Fruit fly (Drosophila melanogaster): ENCODE results near the gene CG14191.

Gene CG14191

dm6 chrX:19096179-19096578 lies 14.7 kb downstream of the CG14191 start:
- TF ChIP-seq Hr38 (GFP tag; optimal IDR thresholded peaks at IDR 0.05): no peak

dm6 chrX:19106842-19107557 lies 25.5 kb downstream of the CG14191 start:
- no peak for TF ChIP-seq ss (GFP tag; optimal IDR thresholded peaks at IDR 0.05)
- TF ChIP-seq CG6854 (GFP tag; optimal IDR thresholded peaks at IDR 0.05): no peak
- no peak for TF ChIP-seq CG8319 (GFP tag; optimal IDR thresholded peaks at IDR 0.05)
- no peak for TF ChIP-seq Blimp-1 (GFP tag; optimal IDR thresholded peaks at IDR 0.05)
- peak; percentile 44 for TF ChIP-seq CG15336 (GFP tag; IDR thresholded peaks at IDR 0.05)
- peak; percentile 27 for TF ChIP-seq OdsH (GFP tag; optimal IDR thresholded peaks at IDR 0.05)
- no peak for TF ChIP-seq CG7368 (GFP tag; optimal IDR thresholded peaks at IDR 0.05)
- peak; percentile 17 for TF ChIP-seq Ets96B (tag; optimal IDR thresholded peaks at IDR 0.05)
- peak; percentile 45; the same call in 1 of the 3 replicates for TF ChIP-seq eg (GFP tag; IDR thresholded peaks at IDR 0.05)
- TF ChIP-seq CG3919 (GFP tag; optimal IDR thresholded peaks at IDR 0.05): peak; percentile 23
- TF ChIP-seq salr (GFP tag; optimal IDR thresholded peaks at IDR 0.05): peak in 1 of 2 experiments; percentile 14
- TF ChIP-seq Sox102F (GFP tag; optimal IDR thresholded peaks at IDR 0.05): no peak
- no peak for TF ChIP-seq CG6792 (GFP tag; optimal IDR thresholded peaks at IDR 0.05)
- TF ChIP-seq Hr4 (GFP tag; optimal IDR thresholded peaks at IDR 0.05): peak; percentile 4
- no peak for TF ChIP-seq Eip75B (GFP tag; optimal IDR thresholded peaks at IDR 0.05)
- TF ChIP-seq topi (GFP tag; optimal IDR thresholded peaks at IDR 0.05): no peak
- TF ChIP-seq CG10669 (GFP tag; optimal IDR thresholded peaks at IDR 0.05): peak; percentile 16
- no peak for TF ChIP-seq Ets21C (GFP tag; optimal IDR thresholded peaks at IDR 0.05)
- peak; percentile 73 for TF ChIP-seq CG32006 (GFP tag; optimal IDR thresholded peaks at IDR 0.05)
- no peak for TF ChIP-seq dac (GFP tag; optimal IDR thresholded peaks at IDR 0.05)
- TF ChIP-seq CG10631 (GFP tag; optimal IDR thresholded peaks at IDR 0.05): peak; percentile 36
- TF ChIP-seq achi (GFP tag; optimal IDR thresholded peaks at IDR 0.05): peak; percentile 18
- TF ChIP-seq CG8119 (GFP tag; IDR thresholded peaks at IDR 0.05): peak; percentile 62; the same call in 2 of the 3 replicates
- no peak for TF ChIP-seq spab (GFP tag; optimal IDR thresholded peaks at IDR 0.05)
- no peak for TF ChIP-seq Hr38 (GFP tag; optimal IDR thresholded peaks at IDR 0.05)
- peak; percentile 6 for TF ChIP-seq CG6808 (GFP tag; optimal IDR thresholded peaks at IDR 0.05)
- TF ChIP-seq Lpt (GFP tag; optimal IDR thresholded peaks at IDR 0.05): no peak
- no peak for TF ChIP-seq Sox15 (GFP tag; optimal IDR thresholded peaks at IDR 0.05)
- no peak for TF ChIP-seq Eip93F (GFP tag; optimal IDR thresholded peaks at IDR 0.05)
- no peak for TF ChIP-seq CG16779 (tag; optimal IDR thresholded peaks at IDR 0.05)
- TF ChIP-seq esn (GFP tag; optimal IDR thresholded peaks at IDR 0.05): no peak
- peak; percentile 18 for TF ChIP-seq pdm3 (GFP tag; optimal IDR thresholded peaks at IDR 0.05)
- TF ChIP-seq Met (GFP tag; optimal IDR thresholded peaks at IDR 0.05): no peak
- no peak for TF ChIP-seq CG6163 (GFP tag; IDR thresholded peaks at IDR 0.05)
- TF ChIP-seq Smox (GFP tag; optimal IDR thresholded peaks at IDR 0.05): no peak
- no peak for TF ChIP-seq CG34406 (GFP tag; optimal IDR thresholded peaks at IDR 0.05)
- TF ChIP-seq CG8632 (GFP tag; optimal IDR thresholded peaks at IDR 0.05): no peak
- peak; percentile 31 for TF ChIP-seq Sox14 (GFP tag; optimal IDR thresholded peaks at IDR 0.05)
- TF ChIP-seq fd85E (GFP tag; optimal IDR thresholded peaks at IDR 0.05): no peak
- no peak for TF ChIP-seq CG9139 (GFP tag; optimal IDR thresholded peaks at IDR 0.05)
- TF ChIP-seq Hr39 (GFP tag; optimal IDR thresholded peaks at IDR 0.05): no peak
- no peak for TF ChIP-seq CG11902 (GFP tag; optimal IDR thresholded peaks at IDR 0.05)
- TF ChIP-seq vri (GFP tag; optimal IDR thresholded peaks at IDR 0.05): no peak
- peak; percentile 13 for TF ChIP-seq CG3032 (tag; optimal IDR thresholded peaks at IDR 0.05)
- no peak for TF ChIP-seq cyc (GFP tag; optimal IDR thresholded peaks at IDR 0.05)
- TF ChIP-seq Eip78C (GFP tag): peak; percentile 63
- no peak for TF ChIP-seq CG11762 (GFP tag; optimal IDR thresholded peaks at IDR 0.05; ENCODE audit: insufficient read depth)
- peak; percentile 53 for TF ChIP-seq svp (GFP tag)
- TF ChIP-seq CG6276 (GFP tag; optimal IDR thresholded peaks at IDR 0.05): peak; percentile 45

Data from whole organism, prepupa.